Worm (Caenorhabditis elegans) whole organism, L4 larva: ENCODE data around the gene acbp-3.

Experiments
- ceh-28 ChIP-seq: fragments of 150-350 bp; optimal IDR thresholded peaks from 2 replicates; lab custom pipeline; 2014; ENCODE audit warnings: missing biosample characterization, missing genetic modification reagents, missing genetic modification characterization
- ceh-82 ChIP-seq: sonication (generic microtip); optimal IDR thresholded peaks from 2 replicates; lab custom pipeline; 2017; ENCODE audit warnings: missing biosample characterization, missing genetic modification characterization
- ces-1 ChIP-seq: fragments of 150-350 bp; sonication (generic microtip); optimal IDR thresholded peaks from 4 replicates; lab custom pipeline; 2014; ENCODE audit warnings: missing biosample characterization, missing genetic modification reagents, missing genetic modification characterization
- daf-19 ChIP-seq: fragments of 200-800 bp; sonication (Bioruptor generic); conservative IDR thresholded peaks from 2 replicates; pipeline ENCODE4 v1.3.6; 2022; ENCODE audit warnings: missing genetic modification characterization, missing compliant biosample characterization
- egl-27 ChIP-seq: sonication (generic microtip); optimal IDR thresholded peaks from 3 replicates; lab custom pipeline; 2017; ENCODE audit warnings: missing biosample characterization, missing genetic modification reagents, missing genetic modification characterization
- fos-1 ChIP-seq: fragments of 150-350 bp; optimal IDR thresholded peaks from 2 replicates; lab custom pipeline; 2014; ENCODE audit warnings: missing biosample characterization, missing genetic modification characterization
- lin-13 ChIP-seq: fragments of 150-350 bp; optimal IDR thresholded peaks from 2 replicates; lab custom pipeline; 2014; ENCODE audit warnings: missing biosample characterization, missing genetic modification reagents, missing genetic modification characterization
- lsy-2 ChIP-seq, 2 experiments: fragments of 150-350 bp in 1 of 2; sonication (generic microtip) in 1 of 2; optimal IDR thresholded peaks; 2 replicates each; lab custom pipeline; 2014 to 2017; ENCODE audit warnings: missing biosample characterization in 2 of 2, missing genetic modification characterization in 2 of 2
- mes-2 ChIP-seq: sonication (generic microtip); optimal IDR thresholded peaks from 2 replicates; lab custom pipeline; 2016; ENCODE audit warnings: missing genotype, mild to moderate bottlenecking, missing genetic modification characterization, missing compliant biosample characterization; ENCODE audit not compliant: poor library complexity, severe bottlenecking
- nhr-76 ChIP-seq: fragments of 150-350 bp; optimal IDR thresholded peaks from 2 replicates; lab custom pipeline; 2014; ENCODE audit warnings: missing biosample characterization, missing genetic modification characterization
- pqm-1 ChIP-seq: sonication (generic microtip); optimal IDR thresholded peaks from 2 replicates; lab custom pipeline; 2017; ENCODE audit warnings: missing biosample characterization, missing genetic modification characterization
- ztf-11 ChIP-seq: fragments of 150-350 bp; optimal IDR thresholded peaks from 2 replicates; lab custom pipeline; 2014; ENCODE audit warnings: missing biosample characterization, missing genetic modification characterization

DNA sequence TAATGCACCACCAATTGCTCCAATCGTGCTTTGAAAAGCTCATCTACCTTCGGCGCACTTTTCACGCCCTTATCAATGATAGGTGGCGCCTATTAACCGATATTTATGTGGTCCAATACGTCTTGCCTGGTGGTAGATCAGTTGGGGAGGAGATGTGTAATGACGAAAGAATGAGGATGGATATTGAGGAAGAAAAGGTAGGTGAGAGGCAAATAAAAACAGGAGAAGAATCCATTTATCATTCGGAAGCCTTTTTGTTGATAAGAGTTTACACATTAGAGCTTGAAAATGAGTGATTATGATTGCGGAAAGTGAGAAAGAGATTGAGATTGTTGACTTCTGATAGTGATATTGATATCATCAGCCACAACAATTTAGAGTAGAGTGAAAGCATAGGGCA, 4.3 kb downstream of the acbp-3 start:
- TF ChIP-seq fos-1 (tag; lab: Kevin White, UChicago) (no peak), lsy-2 (tag; optimal IDR thresholded peaks at IDR 0.05; lab: Kevin White, UChicago) (no peak), ceh-82 (tag; lab: Kevin White, UChicago) (no peak), daf-19 (no peak), ceh-28 (tag; lab: Kevin White, UChicago) (no peak), nhr-76 (tag; lab: Kevin White, UChicago) (no peak), lin-13 (no peak), mes-2 (no peak), pqm-1 (no peak), ces-1 (GFP tag; lab: Kevin White, UChicago) (no peak), egl-27 (tag; lab: Kevin White, UChicago) (no peak), ztf-11 (tag; lab: Kevin White, UChicago) (no peak)
